Fruit fly (Drosophila melanogaster): ENCODE measurements around the gene CG2202.

Gene CG2202

DNA sequence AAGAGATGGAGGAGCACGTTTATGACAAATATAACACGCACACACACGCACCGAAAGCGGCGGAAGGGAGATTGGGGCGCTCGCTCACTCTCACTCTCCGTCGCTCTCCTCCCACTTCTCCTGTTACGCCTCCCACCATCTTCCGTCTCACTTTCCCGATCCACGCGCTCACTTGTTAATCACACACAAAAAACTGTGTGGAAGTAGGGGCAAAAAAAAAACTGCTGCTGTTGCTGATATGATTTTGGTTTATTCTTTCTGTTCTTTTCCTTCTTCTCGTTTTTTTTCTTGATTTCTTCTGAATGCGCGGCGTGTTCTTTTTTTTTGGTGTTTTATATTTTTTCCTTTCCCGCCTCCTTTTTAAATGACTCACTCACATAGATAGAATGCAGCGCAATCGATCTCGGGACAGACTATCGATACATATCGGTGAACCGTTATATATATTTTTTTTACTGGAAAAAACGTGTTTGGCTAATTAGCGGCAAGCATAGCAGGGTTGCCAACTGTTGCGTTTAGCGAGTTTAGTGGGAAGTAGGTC lies 42.8 kb upstream of the CG2202 start (continued):
- TF ChIP-seq NC2β (GFP tag; optimal IDR thresholded peaks at IDR 0.05) (no peak), row (GFP tag; IDR thresholded peaks at IDR 0.05) (no peak), CG9437 (GFP tag; optimal IDR thresholded peaks at IDR 0.05) (no peak), Xrp1 (GFP tag; IDR thresholded peaks at IDR 0.05) (no peak), Lpt (GFP tag; optimal IDR thresholded peaks at IDR 0.05) (no peak), pan (optimal IDR thresholded peaks at IDR 0.05) (no peak), pan (GFP tag; optimal IDR thresholded peaks at IDR 0.05 in 1 of 2, IDR thresholded peaks at IDR 0.05 in 1 of 2) (no peak), Scr (GFP tag; IDR thresholded peaks at IDR 0.05; ENCODE audit: partially characterized antibody) (peak; percentile 63), chinmo (GFP tag; IDR thresholded peaks at IDR 0.05; ENCODE audit: partially characterized antibody) (0 out of 4 replicates have a peak, but pooled peaks have one; percentile 32), seq (GFP tag; IDR thresholded peaks at IDR 0.05) (no peak), CG1529 (GFP tag; optimal IDR thresholded peaks at IDR 0.05) (no peak), dpn (GFP tag; optimal IDR thresholded peaks at IDR 0.05) (no peak), z (GFP tag; IDR thresholded peaks at IDR 0.05) (peak; percentile 79; the same call in 2 of the 3 replicates), bbx (GFP tag; IDR thresholded peaks at IDR 0.05; ENCODE audit: partially characterized antibody) (peak; percentile 54), tio (GFP tag; optimal IDR thresholded peaks at IDR 0.05) (no peak), Deaf1 (tag; optimal IDR thresholded peaks at IDR 0.05) (peak; percentile 29), sima (GFP tag; optimal IDR thresholded peaks at IDR 0.05) (no peak), CG14667 (GFP tag; IDR thresholded peaks at IDR 0.05) (no peak), CG8290 (GFP tag; optimal IDR thresholded peaks at IDR 0.05) (no peak), CG8290 (tag; optimal IDR thresholded peaks at IDR 0.05) (peak in 1 of 2 experiments; percentile 6), nerfin-1 (tag; optimal IDR thresholded peaks at IDR 0.05) (no peak), Lim3 (GFP tag; IDR thresholded peaks at IDR 0.05) (no peak), CG12659 (GFP tag; optimal IDR thresholded peaks at IDR 0.05) (no peak), CG32532 (GFP tag; IDR thresholded peaks at IDR 0.05) (no peak), Taf1 (GFP tag; IDR thresholded peaks at IDR 0.05) (no peak), mld (GFP tag; IDR thresholded peaks at IDR 0.05; ENCODE audit: partially characterized antibody) (0 out of 3 replicates have a peak, but pooled peaks have one; percentile 23), eve (GFP tag; optimal IDR thresholded peaks at IDR 0.05) (no peak), wek (GFP tag; optimal IDR thresholded peaks at IDR 0.05) (no peak), CG4854 (GFP tag; optimal IDR thresholded peaks at IDR 0.05) (no peak), psq (GFP tag; optimal IDR thresholded peaks at IDR 0.05) (peak; percentile 83), cwo (GFP tag; optimal IDR thresholded peaks at IDR 0.05) (peak; percentile 36), CG2116 (GFP tag; optimal IDR thresholded peaks at IDR 0.05) (peak; percentile 31), gem (tag; optimal IDR thresholded peaks at IDR 0.05) (no peak), lilli (GFP tag; optimal IDR thresholded peaks at IDR 0.05) (no peak), Mes4 (GFP tag; optimal IDR thresholded peaks at IDR 0.05) (no peak), trem (tag; optimal IDR thresholded peaks at IDR 0.05) (no peak), CG12219 (GFP tag; optimal IDR thresholded peaks at IDR 0.05) (no peak), Vsx1 (GFP tag; optimal IDR thresholded peaks at IDR 0.05) (peak; percentile 96), unpg (GFP tag; optimal IDR thresholded peaks at IDR 0.05) (no peak), ind (GFP tag; optimal IDR thresholded peaks at IDR 0.05) (no peak), ash1 (GFP tag; optimal IDR thresholded peaks at IDR 0.05) (no peak), crp (GFP tag; optimal IDR thresholded peaks at IDR 0.05) (no peak), schlank (tag; optimal IDR thresholded peaks at IDR 0.05) (no peak), Hmr (GFP tag; optimal IDR thresholded peaks at IDR 0.05) (peak; percentile 14), ap (GFP tag; IDR thresholded peaks at IDR 0.05) (no peak), CG11695 (GFP tag; IDR thresholded peaks at IDR 0.05) (no peak), ase (GFP tag; IDR thresholded peaks at IDR 0.05) (no peak), Adf1 (GFP tag; IDR thresholded peaks at IDR 0.05) (no peak), Hr3 (GFP tag; optimal IDR thresholded peaks at IDR 0.05) (no peak), Hand (GFP tag; optimal IDR thresholded peaks at IDR 0.05) (no peak), sna (GFP tag; IDR thresholded peaks at IDR 0.05; ENCODE audit: partially characterized antibody) (peak; percentile 30; the same call in 1 of the 2 replicates)
